Fruit fly (Drosophila melanogaster): ENCODE data around the gene Srp54.

The Srp54 gene

dm6 chr2L:9915011-9915850 is 2.5 kb downstream of the Srp54 start, which contains the start of gene yip2 (continued):
- TF ChIP-seq crp (GFP tag; optimal IDR thresholded peaks at IDR 0.05) = peak in 1 of 2 experiments; percentile 84
- TF ChIP-seq Poxn (GFP tag; IDR thresholded peaks at IDR 0.05) = no peak
- peak; percentile 75 for TF ChIP-seq her (GFP tag; optimal IDR thresholded peaks at IDR 0.05)
- peak; percentile 40 for TF ChIP-seq D19A (tag; optimal IDR thresholded peaks at IDR 0.05)
- TF ChIP-seq CG10431 (GFP tag; optimal IDR thresholded peaks at IDR 0.05) = no peak
- no peak for TF ChIP-seq ato (GFP tag; IDR thresholded peaks at IDR 0.05; ENCODE audit: partially characterized antibody)
- no peak for TF ChIP-seq Dp (GFP tag; optimal IDR thresholded peaks at IDR 0.05)
- peak; percentile 32 for TF ChIP-seq Myb (GFP tag; optimal IDR thresholded peaks at IDR 0.05)
- TF ChIP-seq CG10543 (GFP tag; optimal IDR thresholded peaks at IDR 0.05) = peak; percentile 59
- TF ChIP-seq CG4282 (GFP tag; optimal IDR thresholded peaks at IDR 0.05) = peak; percentile 36
- TF ChIP-seq BEAF-32 (GFP tag; optimal IDR thresholded peaks at IDR 0.05) = peak; percentile 2
- no peak for TF ChIP-seq CG7271 (tag; optimal IDR thresholded peaks at IDR 0.05)
- TF ChIP-seq CTCF (GFP tag; optimal IDR thresholded peaks at IDR 0.05) = peak; percentile 68
- peak; percentile 49; the same call in 1 of the 3 replicates for TF ChIP-seq ase (GFP tag; IDR thresholded peaks at IDR 0.05)
- TF ChIP-seq CG2199 (GFP tag; IDR thresholded peaks at IDR 0.05) = no peak
- peak; percentile 51 for TF ChIP-seq CG10209 (GFP tag; optimal IDR thresholded peaks at IDR 0.05)
- TF ChIP-seq CG17328 (GFP tag; IDR thresholded peaks at IDR 0.05) = peak; percentile 69
- no peak for TF ChIP-seq gt (GFP tag; IDR thresholded peaks at IDR 0.05)
- no peak for TF ChIP-seq hbn (GFP tag; IDR thresholded peaks at IDR 0.05; ENCODE audit: partially characterized antibody)
- peak; percentile 35 for TF ChIP-seq cwo (GFP tag; optimal IDR thresholded peaks at IDR 0.05)
- peak; percentile 78 for TF ChIP-seq Atf6 (GFP tag; IDR thresholded peaks at IDR 0.05)
- TF ChIP-seq amos (GFP tag; IDR thresholded peaks at IDR 0.05; ENCODE audit: partially characterized antibody) = no peak; the same call in 1 of the 2 replicates
- peak; percentile 53; the same call in 1 of the 2 replicates for TF ChIP-seq Xrp1 (GFP tag; IDR thresholded peaks at IDR 0.05)
- TF ChIP-seq Bdp1 (GFP tag; optimal IDR thresholded peaks at IDR 0.05) = no peak
- 0 out of 3 replicates have a peak, but pooled peaks have one; percentile 25 for TF ChIP-seq CG2889 (GFP tag; IDR thresholded peaks at IDR 0.05)
- TF ChIP-seq slbo (GFP tag; IDR thresholded peaks at IDR 0.05) = peak; percentile 75
- peak; percentile 27 for TF ChIP-seq MESR4 (GFP tag; optimal IDR thresholded peaks at IDR 0.05)
- TF ChIP-seq vvl (GFP tag; IDR thresholded peaks at IDR 0.05) = peak; percentile 83
- TF ChIP-seq run (tag; optimal IDR thresholded peaks at IDR 0.05) = peak; percentile 21
- no peak for TF ChIP-seq Vsx1 (GFP tag; optimal IDR thresholded peaks at IDR 0.05)
- peak; percentile 48 for TF ChIP-seq CG3163 (GFP tag; optimal IDR thresholded peaks at IDR 0.05)
- TF ChIP-seq bsh (GFP tag; optimal IDR thresholded peaks at IDR 0.05) = peak; percentile 58 to 100
- TF ChIP-seq CG4707 (GFP tag; optimal IDR thresholded peaks at IDR 0.05) = peak; percentile 59
- peak; percentile 30 for TF ChIP-seq CG15601 (tag; optimal IDR thresholded peaks at IDR 0.05)
- TF ChIP-seq tup (GFP tag; optimal IDR thresholded peaks at IDR 0.05) = no peak
- TF ChIP-seq eyg (GFP tag; optimal IDR thresholded peaks at IDR 0.05) = peak; percentile 34
- TF ChIP-seq CG32767 (GFP tag; IDR thresholded peaks at IDR 0.05) = 0 out of 2 replicates have a peak, but pooled peaks have one; percentile 29
- TF ChIP-seq cas (GFP tag; IDR thresholded peaks at IDR 0.05) = 0 out of 2 replicates have a peak, but pooled peaks have one; percentile 10
- no peak for TF ChIP-seq ab (GFP tag; optimal IDR thresholded peaks at IDR 0.05)
- TF ChIP-seq Atf-2 (GFP tag; optimal IDR thresholded peaks at IDR 0.05) = no peak
- TF ChIP-seq CG4360 (GFP tag; IDR thresholded peaks at IDR 0.05) = no peak
- TF ChIP-seq CG12071 (GFP tag; optimal IDR thresholded peaks at IDR 0.05) = peak; percentile 62
- peak; percentile 26 for TF ChIP-seq Ets65A (GFP tag)
- TF ChIP-seq CG4328 (GFP tag; optimal IDR thresholded peaks at IDR 0.05) = peak; percentile 54
- TF ChIP-seq pan (optimal IDR thresholded peaks at IDR 0.05) = no peak
- TF ChIP-seq pan (GFP tag; optimal IDR thresholded peaks at IDR 0.05 in 1 of 2, IDR thresholded peaks at IDR 0.05 in 1 of 2) = peak in 1 of 2 experiments; percentile 71
- TF ChIP-seq sisA (GFP tag; IDR thresholded peaks at IDR 0.05) = 0 out of 2 replicates have a peak, but pooled peaks have one; percentile 17
- no peak for TF ChIP-seq CG13123 (GFP tag; optimal IDR thresholded peaks at IDR 0.05)
- peak; percentile 57 for TF ChIP-seq CG3281 (GFP tag; optimal IDR thresholded peaks at IDR 0.05)

All from whole organism, embryonic.